Fruit fly (Drosophila melanogaster): ENCODE data around the gene wkd.

wkd gene

DNA sequence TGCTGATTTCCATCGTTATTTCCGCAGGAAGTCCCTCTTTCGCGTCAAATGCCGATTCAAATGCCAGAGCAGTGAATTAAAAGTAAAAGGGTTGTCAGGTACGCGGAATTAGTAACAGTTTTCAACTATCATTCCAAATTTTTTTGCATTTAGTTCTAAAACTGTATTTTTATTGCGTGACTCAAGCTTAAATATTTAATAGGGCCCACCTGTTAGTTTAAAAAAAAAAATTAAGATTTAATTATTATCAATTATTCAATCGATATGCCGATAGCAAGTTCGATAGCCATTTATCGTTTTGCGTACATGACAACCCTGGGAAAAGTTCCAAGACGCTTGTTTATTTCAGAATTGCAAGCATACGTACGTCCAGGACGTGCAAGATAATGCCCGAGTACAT, 41.6 kb downstream of the wkd start, which contains the start of gene CG14711 (continued):
- TF ChIP-seq CG17829 (tag; optimal IDR thresholded peaks at IDR 0.05) (peak; percentile 90), prd (optimal IDR thresholded peaks at IDR 0.05) (no peak), prd (GFP tag; IDR thresholded peaks at IDR 0.05) (peak; percentile 85), seq (GFP tag; IDR thresholded peaks at IDR 0.05) (peak; percentile 76), psq (GFP tag; optimal IDR thresholded peaks at IDR 0.05) (peak; percentile 19), grau (tag; optimal IDR thresholded peaks at IDR 0.05) (peak; percentile 85), CG11456 (GFP tag; IDR thresholded peaks at IDR 0.05) (peak; percentile 85), fd102C (GFP tag; optimal IDR thresholded peaks at IDR 0.05) (peak; percentile 31), pfk (GFP tag; optimal IDR thresholded peaks at IDR 0.05) (no peak), BtbVII (GFP tag; optimal IDR thresholded peaks at IDR 0.05) (peak; percentile 80), CG12219 (GFP tag; optimal IDR thresholded peaks at IDR 0.05) (peak; percentile 64), CG11247 (GFP tag; IDR thresholded peaks at IDR 0.05) (peak; percentile 68), CG2199 (GFP tag; IDR thresholded peaks at IDR 0.05) (0 out of 3 replicates have a peak, but pooled peaks have one; percentile 43), trem (tag; optimal IDR thresholded peaks at IDR 0.05) (peak; percentile 86), tgo (GFP tag; IDR thresholded peaks at IDR 0.05) (peak; percentile 82), ara (GFP tag; IDR thresholded peaks at IDR 0.05) (peak; percentile 83), CG17361 (GFP tag; IDR thresholded peaks at IDR 0.05) (peak; percentile 85), CG10565 (GFP tag; optimal IDR thresholded peaks at IDR 0.05) (peak; percentile 11), onecut (GFP tag; IDR thresholded peaks at IDR 0.05) (peak; percentile 71), Opbp (GFP tag; IDR thresholded peaks at IDR 0.05; ENCODE audit: partially characterized antibody) (peak; percentile 59; the same call in 2 of the 3 replicates), CG4360 (GFP tag; IDR thresholded peaks at IDR 0.05) (peak; percentile 61; the same call in 1 of the 2 replicates), btn (GFP tag; optimal IDR thresholded peaks at IDR 0.05) (peak; percentile 8), br (optimal IDR thresholded peaks at IDR 0.05) (no peak), CG1832 (GFP tag; optimal IDR thresholded peaks at IDR 0.05) (no peak), vnd (GFP tag; IDR thresholded peaks at IDR 0.05; ENCODE audit: partially characterized antibody) (peak; percentile 79), sens-2 (GFP tag; IDR thresholded peaks at IDR 0.05) (peak; percentile 65), Hr3 (GFP tag; optimal IDR thresholded peaks at IDR 0.05) (peak; percentile 89), HLH54F (GFP tag; optimal IDR thresholded peaks at IDR 0.05) (peak; percentile 61), ssp (GFP tag; IDR thresholded peaks at IDR 0.05) (peak; percentile 52), chif (GFP tag; optimal IDR thresholded peaks at IDR 0.05) (peak; percentile 20 to 72), CG6272 (GFP tag; IDR thresholded peaks at IDR 0.05) (peak; percentile 77), CG3281 (GFP tag; optimal IDR thresholded peaks at IDR 0.05) (peak; percentile 81), lov (optimal IDR thresholded peaks at IDR 0.05) (no peak), lov (GFP tag; IDR thresholded peaks at IDR 0.05) (peak; percentile 83; the same call in 2 of the 3 replicates), CHES-1-like (GFP tag; optimal IDR thresholded peaks at IDR 0.05) (peak; percentile 65), CG10543 (GFP tag; optimal IDR thresholded peaks at IDR 0.05) (peak; percentile 81), CG14050 (GFP tag; IDR thresholded peaks at IDR 0.05) (peak; percentile 75), CG2202 (tag; optimal IDR thresholded peaks at IDR 0.05) (peak; percentile 74), CG4404 (GFP tag; IDR thresholded peaks at IDR 0.05) (peak; percentile 74), dpn (GFP tag; optimal IDR thresholded peaks at IDR 0.05) (peak; percentile 67 to 89), Rfx (GFP tag; IDR thresholded peaks at IDR 0.05) (peak; percentile 88), Hr51 (GFP tag; optimal IDR thresholded peaks at IDR 0.05) (peak in 1 of 2 experiments; percentile 64), Sin3A (optimal IDR thresholded peaks at IDR 0.05) (peak; percentile 40), CG12659 (GFP tag; optimal IDR thresholded peaks at IDR 0.05) (peak; percentile 92), CG32767 (GFP tag; IDR thresholded peaks at IDR 0.05) (peak; percentile 60; the same call in 1 of the 2 replicates), CG12942 (GFP tag; optimal IDR thresholded peaks at IDR 0.05) (peak; percentile 86), Chrac-16 (GFP tag; optimal IDR thresholded peaks at IDR 0.05) (peak; percentile 86), CG1529 (GFP tag; optimal IDR thresholded peaks at IDR 0.05) (peak; percentile 69), B-H2 (GFP tag; optimal IDR thresholded peaks at IDR 0.05) (peak; percentile 91), Dp (GFP tag; optimal IDR thresholded peaks at IDR 0.05) (peak; percentile 66), mam (GFP tag; optimal IDR thresholded peaks at IDR 0.05) (peak; percentile 63), wek (GFP tag; optimal IDR thresholded peaks at IDR 0.05) (peak; percentile 32)

Measured in whole organism, embryonic.